Worm (Caenorhabditis elegans) whole organism, early embryonic: ENCODE data around the gene F59D12.5.

ENCODE experiments used
- F13C5.2 ChIP-seq: sonication (generic microtip); optimal IDR thresholded peaks from 2 replicates; lab custom pipeline; 2017; ENCODE audit warnings: mild to moderate bottlenecking, missing genetic modification characterization, inconsistent platforms, missing compliant biosample characterization
- ama-1 ChIP-seq: fragments of 150-350 bp; optimal IDR thresholded peaks from 2 replicates; lab custom pipeline; 2014
- ets-7 ChIP-seq: sonication (generic microtip); optimal IDR thresholded peaks from 2 replicates; lab custom pipeline; 2016; ENCODE audit warnings: missing genotype, missing genetic modification characterization, missing compliant biosample characterization
- scrt-1 ChIP-seq: fragments of 200-800 bp; sonication (Bioruptor generic); IDR thresholded peaks from 2 replicates; pipeline ENCODE4 v1.3.6; 2022; ENCODE audit warnings: missing genetic modification characterization, missing compliant biosample characterization

- TF ChIP-seq scrt-1, result no peak
- no peak for TF ChIP-seq ama-1 (lab: Kevin White, UChicago)
- no peak for TF ChIP-seq F13C5.2
- TF ChIP-seq ets-7 (tag; lab: Kevin White, UChicago), result no peak
These were observed 16.8 kb downstream of the F59D12.5 start, which contains the start of gene K09E9.4 for ce11 chrX:15630340-15630739.
